Fruit fly (Drosophila melanogaster) whole organism, embryonic: Measurements from ENCODE around the gene eIF2Bepsilon.

ENCODE experiments used
- CG11093 ChIP-seq: fragments of 200-800 bp; sonication (Bioruptor generic); IDR thresholded peaks from 3 replicates; pipeline ENCODE4 v1.3.6; 2022; ENCODE audit warnings: missing biosample characterization, missing genetic modification characterization
- CG11504 ChIP-seq: fragments of 200-800 bp; sonication (Bioruptor generic); optimal IDR thresholded peaks from 3 replicates; lab custom pipeline; 2019; ENCODE audit warnings: missing biosample characterization, mild to moderate bottlenecking, missing genetic modification characterization, moderate library complexity
- CG12104 ChIP-seq: fragments of 200-800 bp; sonication (Bioruptor generic); optimal IDR thresholded peaks from 3 replicates; lab custom pipeline; 2016; ENCODE audit warnings: missing biosample characterization, missing genetic modification characterization
- CG13424 ChIP-seq: fragments of 200-800 bp; sonication (Bioruptor generic); optimal IDR thresholded peaks from 2 replicates; lab custom pipeline; 2019; ENCODE audit warnings: missing biosample characterization, mild to moderate bottlenecking, missing genetic modification characterization, moderate library complexity
- CG13624 ChIP-seq: fragments of 200-800 bp; sonication (Bioruptor generic); optimal IDR thresholded peaks from 2 replicates; lab custom pipeline; 2016; ENCODE audit warnings: missing biosample characterization, missing genetic modification characterization
- CG14965 ChIP-seq: fragments of 200-800 bp; sonication (Bioruptor generic); optimal IDR thresholded peaks from 2 replicates; lab custom pipeline; 2016; ENCODE audit warnings: missing biosample characterization, missing genetic modification characterization, borderline replicate concordance
- CG15269 ChIP-seq: fragments of 200-800 bp; sonication (Bioruptor generic); optimal IDR thresholded peaks from 2 replicates; lab custom pipeline; 2018; ENCODE audit warnings: missing biosample characterization, mild to moderate bottlenecking, missing genetic modification characterization, moderate library complexity
- CG15601 ChIP-seq: fragments of 200-800 bp; sonication (Bioruptor generic); optimal IDR thresholded peaks from 3 replicates; lab custom pipeline; 2019; ENCODE audit warnings: missing biosample characterization, mild to moderate bottlenecking, missing genetic modification characterization, moderate library complexity
- CG1602 ChIP-seq: fragments of 200-800 bp; sonication (Bioruptor generic); optimal IDR thresholded peaks from 3 replicates; lab custom pipeline; 2016; ENCODE audit warnings: missing biosample characterization, missing genetic modification characterization
- CG16863 ChIP-seq: fragments of 200-800 bp; sonication (Bioruptor generic); optimal IDR thresholded peaks from 3 replicates; lab custom pipeline; 2016; ENCODE audit warnings: missing biosample characterization, missing genetic modification characterization
- CG18599 ChIP-seq: fragments of 200-800 bp; sonication (Bioruptor generic); optimal IDR thresholded peaks from 3 replicates; lab custom pipeline; 2017; ENCODE audit warnings: missing biosample characterization, missing genetic modification characterization, mild to moderate bottlenecking, moderate library complexity, missing genetic modification reagents
- CG2120 ChIP-seq: fragments of 200-800 bp; sonication (Bioruptor generic); optimal IDR thresholded peaks from 3 replicates; lab custom pipeline; 2016; ENCODE audit warnings: missing biosample characterization, missing genetic modification characterization
- CG2129 ChIP-seq: fragments of 200-800 bp; sonication (Bioruptor generic); IDR thresholded peaks from 2 replicates; pipeline ENCODE4 v1.3.6; 2022; ENCODE audit warnings: missing biosample characterization, missing genetic modification characterization; ENCODE audit not compliant: partially characterized antibody
- CG2678 ChIP-seq: fragments of 200-800 bp; sonication (Bioruptor generic); optimal IDR thresholded peaks from 3 replicates; lab custom pipeline; 2019; ENCODE audit warnings: missing biosample characterization, mild to moderate bottlenecking, missing genetic modification characterization, moderate library complexity
- CG3995 ChIP-seq: fragments of 200-800 bp; sonication (Bioruptor generic); optimal IDR thresholded peaks from 3 replicates; lab custom pipeline; 2016; ENCODE audit warnings: missing biosample characterization, missing genetic modification characterization
- CG4404 ChIP-seq: fragments of 200-800 bp; sonication (Bioruptor generic); IDR thresholded peaks from 2 replicates; pipeline ENCODE4 v1.3.6; 2022; ENCODE audit warnings: missing biosample characterization, missing genetic modification characterization
- CG4730 ChIP-seq: fragments of 200-800 bp; sonication (Bioruptor generic); IDR thresholded peaks from 2 replicates; pipeline ENCODE4 v1.3.6; 2022; ENCODE audit warnings: missing biosample characterization, missing genetic modification characterization
- CG8281 ChIP-seq: fragments of 200-800 bp; sonication (Bioruptor generic); optimal IDR thresholded peaks from 2 replicates; lab custom pipeline; 2018; ENCODE audit warnings: missing biosample characterization, mild to moderate bottlenecking, missing genetic modification characterization, moderate library complexity
- CG8924 ChIP-seq: fragments of 200-800 bp; optimal IDR thresholded peaks from 3 replicates; lab custom pipeline; 2019; ENCODE audit warnings: missing biosample characterization, mild to moderate bottlenecking, missing genetic modification characterization, moderate library complexity
- CG9437 ChIP-seq: fragments of 200-800 bp; sonication (Bioruptor generic); optimal IDR thresholded peaks from 2 replicates; lab custom pipeline; 2018; ENCODE audit warnings: missing biosample characterization, mild to moderate bottlenecking, missing genetic modification characterization
- CG9609 ChIP-seq: fragments of 200-800 bp; sonication (Bioruptor generic); optimal IDR thresholded peaks from 3 replicates; lab custom pipeline; 2016; ENCODE audit warnings: missing biosample characterization, missing genetic modification characterization
- Dref ChIP-seq: fragments of 200-800 bp; sonication (Bioruptor generic); IDR thresholded peaks from 2 replicates; pipeline ENCODE4 v1.3.6; 2022; ENCODE audit warnings: missing biosample characterization, missing genetic modification characterization
- Drgx ChIP-seq: fragments of 200-800 bp; sonication (Bioruptor generic); IDR thresholded peaks from 2 replicates; pipeline ENCODE4 v1.3.6; 2022; ENCODE audit warnings: missing biosample characterization, missing genetic modification characterization
- Hr39 ChIP-seq: fragments of >200 bp; optimal IDR thresholded peaks from 2 replicates; lab custom pipeline; 2017
- Lpt ChIP-seq: fragments of >200 bp; optimal IDR thresholded peaks from 2 replicates; lab custom pipeline; 2018; ENCODE audit warnings: missing biosample characterization, missing genetic modification characterization
- NC2α ChIP-seq: fragments of 200-800 bp; sonication (Bioruptor generic); optimal IDR thresholded peaks from 2 replicates; lab custom pipeline; 2016; ENCODE audit warnings: missing biosample characterization, missing genetic modification characterization
- NK7.1 ChIP-seq: fragments of 200-800 bp; sonication (Bioruptor generic); optimal IDR thresholded peaks from 3 replicates; lab custom pipeline; 2016; ENCODE audit warnings: missing biosample characterization, missing genetic modification characterization
- Nf-YA ChIP-seq: fragments of 200-800 bp; sonication (Bioruptor generic); IDR thresholded peaks from 2 replicates; pipeline ENCODE4 v1.3.6; 2022; ENCODE audit warnings: missing biosample characterization, missing genetic modification characterization
- Sox100B ChIP-seq: fragments of 200-800 bp; sonication (Bioruptor generic); optimal IDR thresholded peaks from 3 replicates; lab custom pipeline; 2018; ENCODE audit warnings: missing biosample characterization, mild to moderate bottlenecking, missing genetic modification characterization
- TFAM ChIP-seq: fragments of 200-800 bp; sonication (Bioruptor generic); optimal IDR thresholded peaks from 2 replicates; lab custom pipeline; 2017; ENCODE audit warnings: missing biosample characterization, missing genetic modification characterization, inconsistent platforms
- al ChIP-seq: fragments of 200-800 bp; sonication (Bioruptor generic); IDR thresholded peaks from 2 replicates; pipeline ENCODE4 v1.3.6; 2022; ENCODE audit warnings: missing biosample characterization, missing genetic modification characterization
- btn ChIP-seq: fragments of 200-800 bp; sonication (Bioruptor generic); optimal IDR thresholded peaks from 2 replicates; lab custom pipeline; 2016; ENCODE audit warnings: missing biosample characterization, missing genetic modification characterization
- crc ChIP-seq: fragments of 200-800 bp; sonication (Bioruptor generic); optimal IDR thresholded peaks from 2 replicates; lab custom pipeline; 2016; ENCODE audit warnings: missing biosample characterization, missing genetic modification characterization
- crol ChIP-seq: fragments of 200-800 bp; sonication (Bioruptor generic); IDR thresholded peaks from 2 replicates; pipeline ENCODE4 v1.3.6; 2022; ENCODE audit warnings: missing biosample characterization, missing genetic modification characterization
- crp ChIP-seq, 2 experiments: fragments of 200-800 bp; sonication (Bioruptor generic); optimal IDR thresholded peaks; 2 replicates in 1 of 2; 3 replicates in 1 of 2; lab custom pipeline; 2017; ENCODE audit warnings: missing biosample characterization in 2 of 2, missing genetic modification characterization in 2 of 2, mild to moderate bottlenecking in 1 of 2, moderate library complexity in 1 of 2
- ems ChIP-seq: fragments of 200-800 bp; sonication (Bioruptor generic); optimal IDR thresholded peaks from 3 replicates; lab custom pipeline; 2016; ENCODE audit warnings: missing biosample characterization, missing genetic modification characterization
- hb ChIP-seq: fragments of 200-800 bp; sonication (Bioruptor generic); IDR thresholded peaks from 3 replicates; pipeline ENCODE4 v1.3.6; 2022; ENCODE audit warnings: missing biosample characterization, missing genetic modification characterization; ENCODE audit not compliant: partially characterized antibody
- hbn ChIP-seq: fragments of 200-800 bp; sonication (Bioruptor generic); IDR thresholded peaks from 2 replicates; pipeline ENCODE4 v1.3.6; 2022; ENCODE audit warnings: missing biosample characterization, missing genetic modification characterization; ENCODE audit not compliant: partially characterized antibody
- nom ChIP-seq: fragments of 200-800 bp; sonication (Bioruptor generic); optimal IDR thresholded peaks from 2 replicates; lab custom pipeline; 2017; ENCODE audit warnings: missing biosample characterization, missing genetic modification characterization, mild to moderate bottlenecking, moderate library complexity, missing genetic modification reagents
- peb ChIP-seq: fragments of 200-800 bp; sonication (Bioruptor generic); IDR thresholded peaks from 2 replicates; pipeline ENCODE4 v1.3.6; 2022; ENCODE audit warnings: missing biosample characterization, missing genetic modification characterization
- pnt ChIP-seq: fragments of 200-800 bp; sonication (Bioruptor generic); optimal IDR thresholded peaks from 3 replicates; lab custom pipeline; 2016; ENCODE audit warnings: missing biosample characterization, missing genetic modification characterization
- scrt ChIP-seq: fragments of 200-800 bp; sonication (Bioruptor generic); optimal IDR thresholded peaks from 2 replicates; lab custom pipeline; 2018; ENCODE audit warnings: missing biosample characterization, mild to moderate bottlenecking, missing genetic modification characterization, moderate library complexity
- sens ChIP-seq: fragments of 200-800 bp; sonication (Bioruptor generic); peaks from one replicate; lab custom pipeline; 2016; ENCODE audit warnings: missing biosample characterization, missing genetic modification characterization
- sim ChIP-seq: fragments of 200-800 bp; sonication (Bioruptor generic); IDR thresholded peaks from 2 replicates; pipeline ENCODE4 v1.3.6; 2022; ENCODE audit warnings: missing biosample characterization, missing genetic modification characterization
- sqz ChIP-seq: fragments of 200-800 bp; sonication (Bioruptor generic); optimal IDR thresholded peaks from 3 replicates; lab custom pipeline; 2018; ENCODE audit warnings: missing biosample characterization, mild to moderate bottlenecking, missing genetic modification characterization
- sr ChIP-seq: fragments of 200-800 bp; sonication (Bioruptor generic); IDR thresholded peaks from 3 replicates; pipeline ENCODE4 v1.3.6; 2022; ENCODE audit warnings: missing biosample characterization, missing genetic modification characterization
- trem ChIP-seq: fragments of 200-800 bp; optimal IDR thresholded peaks from 3 replicates; lab custom pipeline; 2019; ENCODE audit warnings: missing biosample characterization, mild to moderate bottlenecking, missing genetic modification characterization, moderate library complexity
- twi ChIP-seq: fragments of 200-800 bp; optimal IDR thresholded peaks from 2 replicates; lab custom pipeline; 2019; ENCODE audit warnings: missing biosample characterization, mild to moderate bottlenecking, missing genetic modification characterization, moderate library complexity
- unpg ChIP-seq: fragments of 200-800 bp; sonication (Bioruptor generic); optimal IDR thresholded peaks from 3 replicates; lab custom pipeline; 2018; ENCODE audit warnings: missing biosample characterization, mild to moderate bottlenecking, missing genetic modification characterization, moderate library complexity

Gene eIF2Bepsilon

dm6 chrX:1901605-1902136 is 21.0 kb downstream of the eIF2Bepsilon start, which contains the start of gene Ldaf1 (continued):
- TF ChIP-seq trem (tag; lab: Kevin White, UChicago): peak; percentile 28
- no peak for TF ChIP-seq peb
- no peak for TF ChIP-seq Nf-YA
- no peak for TF ChIP-seq TFAM (GFP tag; lab: Kevin White, UChicago)
- TF ChIP-seq scrt (GFP tag; lab: Kevin White, UChicago): peak; percentile 36

dm6 chrX:1900123-1900818 is 22.4 kb downstream of the eIF2Bepsilon start, which contains the start of gene arm:
arm (minus strand) TSS chrX:1900646.
- no peak for TF ChIP-seq CG11504 (tag; lab: Kevin White, UChicago)
- no peak for TF ChIP-seq al (GFP tag; lab: Robert Waterston, UW)
- no peak for TF ChIP-seq CG14965 (GFP tag; lab: Kevin White, UChicago)
- TF ChIP-seq crp (GFP tag; optimal IDR thresholded peaks at IDR 0.05; lab: Kevin White, UChicago): no peak
- no peak for TF ChIP-seq CG3995 (GFP tag; lab: Kevin White, UChicago)
- no peak for TF ChIP-seq CG9437 (GFP tag; lab: Kevin White, UChicago)
- TF ChIP-seq CG12104: no peak
- TF ChIP-seq CG9609: no peak
- no peak for TF ChIP-seq crc (GFP tag; lab: Kevin White, UChicago)
- TF ChIP-seq btn: no peak
- no peak for TF ChIP-seq CG13424 (tag; lab: Kevin White, UChicago)
- TF ChIP-seq ems (GFP tag; lab: Kevin White, UChicago): no peak
- no peak for TF ChIP-seq hbn (GFP tag; lab: Robert Waterston, UW)
- TF ChIP-seq NK7.1 (GFP tag; lab: Kevin White, UChicago): no peak
- no peak for TF ChIP-seq CG13624 (GFP tag; lab: Kevin White, UChicago)
- TF ChIP-seq crol (GFP tag; lab: Robert Waterston, UW): no peak
- no peak for TF ChIP-seq Hr39
- no peak for TF ChIP-seq CG4730 (GFP tag; lab: Robert Waterston, UW)
- TF ChIP-seq hb: no peak
- no peak for TF ChIP-seq CG1602 (GFP tag; lab: Kevin White, UChicago)
- no peak for TF ChIP-seq sim
- no peak for TF ChIP-seq Sox100B (GFP tag; lab: Kevin White, UChicago)
- TF ChIP-seq Dref (GFP tag; lab: Robert Waterston, UW): peak; percentile 65
- TF ChIP-seq CG18599 (GFP tag; lab: Kevin White, UChicago): no peak
- TF ChIP-seq twi (tag; lab: Kevin White, UChicago): no peak
- no peak for TF ChIP-seq CG8924
- TF ChIP-seq CG11093 (GFP tag; lab: Robert Waterston, UW): no peak
- no peak for TF ChIP-seq CG4404 (GFP tag; lab: Robert Waterston, UW)
- no peak for TF ChIP-seq CG15601
- no peak for TF ChIP-seq CG2678 (tag; lab: Kevin White, UChicago)
- TF ChIP-seq CG2129: no peak
- TF ChIP-seq CG8281 (tag; lab: Kevin White, UChicago): no peak
- no peak for TF ChIP-seq Drgx (GFP tag; lab: Robert Waterston, UW)
- no peak for TF ChIP-seq NC2α (GFP tag; lab: Kevin White, UChicago)
- TF ChIP-seq sqz (GFP tag; lab: Kevin White, UChicago): peak; percentile 23
- no peak for TF ChIP-seq CG16863 (GFP tag; lab: Kevin White, UChicago)
- TF ChIP-seq sr (GFP tag; lab: Robert Waterston, UW): no peak
- peak; percentile 43 for TF ChIP-seq CG2120 (GFP tag; lab: Kevin White, UChicago)
- no peak for TF ChIP-seq Lpt
- no peak for TF ChIP-seq unpg
- no peak for TF ChIP-seq pnt (GFP tag; lab: Kevin White, UChicago)
- TF ChIP-seq nom (GFP tag; lab: Kevin White, UChicago): no peak
- peak; percentile 61 for TF ChIP-seq sens (GFP tag; lab: Kevin White, UChicago)
- no peak for TF ChIP-seq CG15269 (tag; lab: Kevin White, UChicago)
